Worm (Caenorhabditis elegans): ENCODE results near the gene C32D5.12.

C32D5.12 gene

DNA sequence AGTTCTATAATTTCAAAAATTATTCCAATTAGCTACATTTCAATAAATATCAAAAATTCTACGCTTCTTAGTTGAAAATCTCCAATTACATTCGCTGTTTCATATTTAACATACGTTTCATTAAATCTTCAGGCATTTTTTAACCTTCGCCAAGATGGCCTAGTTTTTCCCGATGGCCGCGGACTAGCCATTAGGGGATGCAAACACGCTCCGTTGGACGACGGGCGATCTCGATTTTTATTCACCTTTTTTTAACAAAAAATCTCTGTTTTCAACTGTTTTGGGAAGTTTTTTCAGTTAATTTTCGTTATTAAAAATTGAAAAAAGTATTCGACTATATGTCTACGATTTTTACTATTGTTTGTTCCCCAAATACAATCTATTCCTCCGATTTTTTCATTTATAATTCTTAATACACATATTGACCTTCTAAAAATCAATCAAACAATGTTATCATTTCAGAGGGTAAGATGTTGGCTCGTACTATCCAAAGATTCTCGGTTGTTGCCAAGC, 24.4 kb upstream of the C32D5.12 start, which contains the start of gene F58F12.1:
Gene F58F12.1, plus strand, starts transcription at position 463 of the 513 bp plus-strand sequence.
- no peak for TF ChIP-seq B0310.2 (tag; optimal IDR thresholded peaks at IDR 0.05)
- no peak for TF ChIP-seq flt-1 (GFP tag; IDR thresholded peaks at IDR 0.05)
- TF ChIP-seq scrt-1 (GFP tag; IDR thresholded peaks at IDR 0.05): no peak
- no peak for TF ChIP-seq ets-7 (tag; optimal IDR thresholded peaks at IDR 0.05)
- TF ChIP-seq F13C5.2 (tag; optimal IDR thresholded peaks at IDR 0.05): peak; percentile 52
- no peak for TF ChIP-seq tbx-11 (GFP tag; IDR thresholded peaks at IDR 0.05)
- TF ChIP-seq tbx-37 (GFP tag; conservative IDR thresholded peaks at IDR 0.05): peak; percentile 38; the same call in 1 of the 2 replicates

DNA sequence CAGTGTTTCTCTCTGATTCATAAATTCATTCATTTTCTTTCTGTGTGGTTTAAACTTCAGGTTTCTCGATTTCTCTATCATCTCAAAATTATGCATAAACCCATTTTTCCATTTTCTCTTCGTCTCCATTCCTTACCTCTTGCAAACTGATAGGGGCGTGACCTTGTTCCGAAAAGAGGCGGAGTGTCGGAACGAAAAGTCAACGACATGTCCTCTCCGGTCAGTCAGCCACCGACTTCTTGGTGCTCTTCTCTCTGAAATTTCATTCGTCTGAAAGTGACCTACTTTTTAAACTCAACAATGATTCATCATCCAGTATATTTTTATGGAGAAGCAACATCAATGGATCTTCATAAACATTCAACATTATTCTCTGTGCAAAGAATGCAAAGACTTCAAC, 22.1 kb upstream of the C32D5.12 start, which contains the start of gene F58F12.12:
Gene F58F12.12, plus strand, starts transcription at position 301 of the 400 bp plus-strand sequence.
- TF ChIP-seq tbx-37 (GFP tag; conservative IDR thresholded peaks at IDR 0.05) (no peak), hmbx-1 (tag; optimal IDR thresholded peaks at IDR 0.05) (no peak), pes-1 (GFP tag; IDR thresholded peaks at IDR 0.05) (no peak), scrt-1 (GFP tag; IDR thresholded peaks at IDR 0.05) (no peak), F13C5.2 (tag; optimal IDR thresholded peaks at IDR 0.05) (no peak), B0310.2 (tag; optimal IDR thresholded peaks at IDR 0.05) (no peak), tbx-11 (GFP tag; IDR thresholded peaks at IDR 0.05) (no peak), tra-4 (tag; optimal IDR thresholded peaks at IDR 0.05) (no peak), ceh-13 (GFP tag; optimal IDR thresholded peaks at IDR 0.05) (no peak), flt-1 (GFP tag; IDR thresholded peaks at IDR 0.05) (no peak)

DNA sequence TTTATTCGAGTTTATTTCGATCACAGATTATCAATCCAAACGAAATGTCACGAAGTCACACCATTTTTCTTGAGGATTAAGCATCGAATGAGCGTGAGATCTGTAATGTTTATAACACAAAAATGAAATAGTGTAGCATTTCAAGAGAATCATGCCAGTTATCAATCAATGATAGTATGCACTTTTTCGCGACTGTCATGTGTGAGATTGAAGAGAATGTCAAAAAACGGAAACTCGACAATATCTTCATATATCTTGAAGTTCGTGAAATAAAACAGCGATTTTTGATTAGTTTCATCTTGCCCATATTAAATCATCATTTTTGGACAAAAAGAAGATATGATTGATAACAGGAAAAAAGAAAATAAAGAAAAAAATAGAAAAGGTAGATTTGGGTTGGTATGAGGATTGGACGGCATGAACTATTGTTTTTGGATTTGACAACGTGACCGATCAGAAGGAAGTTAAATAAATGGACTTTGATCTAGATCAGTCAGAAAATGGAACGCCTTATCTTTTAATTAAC, 20.3 kb upstream of the C32D5.12 start:
- no peak for TF ChIP-seq tbx-37 (GFP tag; conservative IDR thresholded peaks at IDR 0.05)
- no peak for TF ChIP-seq hnd-1 (tag; optimal IDR thresholded peaks at IDR 0.05)
- no peak for TF ChIP-seq aly-1 (tag; optimal IDR thresholded peaks at IDR 0.05)
- TF ChIP-seq ceh-13 (GFP tag; optimal IDR thresholded peaks at IDR 0.05): no peak
- no peak for TF ChIP-seq scrt-1 (GFP tag; IDR thresholded peaks at IDR 0.05)

DNA sequence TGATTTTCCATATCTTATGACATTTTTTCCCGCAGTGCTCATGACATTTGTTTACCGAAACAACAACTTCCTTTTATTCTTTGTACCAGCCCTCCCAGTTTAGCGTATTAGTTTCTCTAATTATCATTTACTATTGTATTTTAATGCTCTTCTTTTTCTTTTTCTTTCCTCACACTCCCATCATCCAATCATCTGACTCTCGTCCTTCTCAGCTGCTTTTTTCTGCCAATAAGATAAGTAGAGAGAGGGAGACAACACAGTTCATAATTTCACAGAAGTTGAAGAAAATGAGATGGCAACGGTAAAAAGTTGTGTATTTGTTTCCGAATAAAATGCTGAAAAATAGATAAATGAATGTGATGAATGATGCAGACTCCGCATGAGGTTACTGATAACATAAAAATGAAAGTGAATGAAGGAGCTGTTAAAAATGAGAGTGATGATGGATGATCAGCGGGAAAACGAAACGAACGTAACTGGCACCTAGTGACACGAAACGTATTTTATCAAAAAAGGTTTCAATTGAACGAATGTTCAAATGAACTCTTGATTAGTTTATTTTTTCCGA, 18.7 kb upstream of the C32D5.12 start:
- TF ChIP-seq tra-4 (tag; optimal IDR thresholded peaks at IDR 0.05): no peak
- no peak for TF ChIP-seq ama-1 (optimal IDR thresholded peaks at IDR 0.05)

DNA sequence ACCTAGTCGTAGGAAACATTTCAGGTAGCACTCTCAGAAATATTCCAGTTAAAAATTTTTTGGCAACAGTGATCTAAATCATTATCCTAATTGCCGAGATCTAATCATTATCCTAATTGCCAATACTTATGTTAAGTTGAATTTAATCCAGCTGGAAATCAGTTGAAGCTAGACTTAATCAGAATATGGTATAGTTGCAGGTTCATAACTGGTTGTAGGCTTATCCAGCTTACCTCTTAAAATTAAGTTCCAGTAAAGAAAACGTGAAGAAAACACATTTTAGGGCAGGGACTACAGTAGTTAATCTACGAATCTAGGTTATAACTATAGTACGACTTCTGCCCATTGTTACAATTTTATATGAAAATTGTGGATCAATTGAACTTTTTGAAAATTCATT, 17.9 kb upstream of the C32D5.12 start:
- no peak for TF ChIP-seq hmbx-1 (tag; optimal IDR thresholded peaks at IDR 0.05)
- TF ChIP-seq ceh-13 (GFP tag; optimal IDR thresholded peaks at IDR 0.05): no peak
- TF ChIP-seq tra-4 (tag; optimal IDR thresholded peaks at IDR 0.05): no peak
- no peak for TF ChIP-seq tbx-11 (GFP tag; IDR thresholded peaks at IDR 0.05)
- no peak for TF ChIP-seq hmg-4 (GFP tag; optimal IDR thresholded peaks at IDR 0.05)
- TF ChIP-seq ets-7 (tag; optimal IDR thresholded peaks at IDR 0.05): no peak
- no peak for TF ChIP-seq sea-1 (GFP tag; conservative IDR thresholded peaks at IDR 0.05)
- no peak for TF ChIP-seq F13C5.2 (tag; optimal IDR thresholded peaks at IDR 0.05)
- TF ChIP-seq aly-1 (tag; optimal IDR thresholded peaks at IDR 0.05): no peak
- no peak for TF ChIP-seq ceh-36 (tag; optimal IDR thresholded peaks at IDR 0.05)
- TF ChIP-seq tbx-37 (GFP tag; conservative IDR thresholded peaks at IDR 0.05): no peak
- TF ChIP-seq B0310.2 (tag; optimal IDR thresholded peaks at IDR 0.05): no peak
- TF ChIP-seq flt-1 (GFP tag; IDR thresholded peaks at IDR 0.05): no peak
- TF ChIP-seq pes-1 (GFP tag; IDR thresholded peaks at IDR 0.05): no peak
- TF ChIP-seq ama-1 (optimal IDR thresholded peaks at IDR 0.05): no peak

DNA sequence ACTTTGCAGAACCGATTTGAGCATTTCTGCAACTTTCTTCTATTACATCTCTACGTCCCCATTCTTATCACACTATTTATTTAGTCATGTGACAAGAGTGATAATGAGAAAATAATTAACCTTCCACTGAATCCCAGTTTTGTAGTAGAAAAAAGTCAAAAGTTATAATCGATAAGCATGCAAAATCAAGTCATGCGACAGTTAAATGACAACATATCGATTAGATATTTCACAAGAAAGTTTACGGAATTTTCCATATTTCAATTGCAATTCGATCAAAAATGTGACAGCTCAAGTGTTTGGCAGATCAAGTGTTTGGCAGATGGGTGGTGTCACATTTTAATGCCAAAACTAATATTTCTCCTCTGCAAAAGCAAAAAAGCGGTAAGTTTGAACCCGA, 15.8 kb upstream of the C32D5.12 start:
- TF ChIP-seq aly-1 (tag; optimal IDR thresholded peaks at IDR 0.05) (no peak), tbx-37 (GFP tag; conservative IDR thresholded peaks at IDR 0.05) (no peak), sea-1 (GFP tag; conservative IDR thresholded peaks at IDR 0.05) (no peak), ceh-13 (GFP tag; optimal IDR thresholded peaks at IDR 0.05) (no peak), tbx-11 (GFP tag; IDR thresholded peaks at IDR 0.05) (no peak), F13C5.2 (tag; optimal IDR thresholded peaks at IDR 0.05) (no peak), ceh-36 (tag; optimal IDR thresholded peaks at IDR 0.05) (no peak), hmbx-1 (tag; optimal IDR thresholded peaks at IDR 0.05) (no peak), ama-1 (optimal IDR thresholded peaks at IDR 0.05) (no peak), ets-7 (tag; optimal IDR thresholded peaks at IDR 0.05) (no peak), flt-1 (GFP tag; IDR thresholded peaks at IDR 0.05) (no peak), pes-1 (GFP tag; IDR thresholded peaks at IDR 0.05) (no peak), scrt-1 (GFP tag; IDR thresholded peaks at IDR 0.05) (no peak), B0310.2 (tag; optimal IDR thresholded peaks at IDR 0.05) (no peak), tra-4 (tag; optimal IDR thresholded peaks at IDR 0.05) (no peak), hnd-1 (tag; optimal IDR thresholded peaks at IDR 0.05) (no peak), hmg-4 (GFP tag; optimal IDR thresholded peaks at IDR 0.05) (no peak)

DNA sequence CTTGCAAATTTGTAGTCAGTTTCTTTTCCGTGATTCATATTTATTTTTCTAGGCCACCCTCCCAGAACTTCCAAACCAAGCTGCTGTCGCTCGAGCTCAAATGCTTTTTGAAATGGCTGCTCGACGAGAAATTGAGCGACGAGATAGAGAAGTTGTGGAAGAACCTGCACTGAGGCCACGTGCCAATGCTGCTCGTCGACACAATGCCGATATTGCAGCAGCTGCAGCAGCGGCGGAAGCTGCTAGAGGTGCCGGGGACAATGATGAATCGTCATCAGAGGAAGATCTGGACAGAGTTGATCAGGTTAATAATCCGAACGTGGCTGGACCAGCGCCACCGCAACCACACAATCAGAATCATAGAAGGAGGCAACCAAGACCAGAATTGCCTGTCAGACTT, 14.6 kb upstream of the C32D5.12 start:
- no peak for TF ChIP-seq ceh-36 (tag; optimal IDR thresholded peaks at IDR 0.05)
- no peak for TF ChIP-seq B0310.2 (tag; optimal IDR thresholded peaks at IDR 0.05)
- no peak for TF ChIP-seq ama-1 (optimal IDR thresholded peaks at IDR 0.05)
- no peak for TF ChIP-seq hmbx-1 (tag; optimal IDR thresholded peaks at IDR 0.05)
- no peak for TF ChIP-seq tbx-11 (GFP tag; IDR thresholded peaks at IDR 0.05)
- TF ChIP-seq ets-7 (tag; optimal IDR thresholded peaks at IDR 0.05): no peak
- no peak for TF ChIP-seq tra-4 (tag; optimal IDR thresholded peaks at IDR 0.05)
- no peak for TF ChIP-seq aly-1 (tag; optimal IDR thresholded peaks at IDR 0.05)
- no peak for TF ChIP-seq sea-1 (GFP tag; conservative IDR thresholded peaks at IDR 0.05)
- no peak for TF ChIP-seq hnd-1 (tag; optimal IDR thresholded peaks at IDR 0.05)
- no peak for TF ChIP-seq F13C5.2 (tag; optimal IDR thresholded peaks at IDR 0.05)
- TF ChIP-seq hmg-4 (GFP tag; optimal IDR thresholded peaks at IDR 0.05): no peak
- no peak for TF ChIP-seq flt-1 (GFP tag; IDR thresholded peaks at IDR 0.05)
- TF ChIP-seq pes-1 (GFP tag; IDR thresholded peaks at IDR 0.05): no peak

DNA sequence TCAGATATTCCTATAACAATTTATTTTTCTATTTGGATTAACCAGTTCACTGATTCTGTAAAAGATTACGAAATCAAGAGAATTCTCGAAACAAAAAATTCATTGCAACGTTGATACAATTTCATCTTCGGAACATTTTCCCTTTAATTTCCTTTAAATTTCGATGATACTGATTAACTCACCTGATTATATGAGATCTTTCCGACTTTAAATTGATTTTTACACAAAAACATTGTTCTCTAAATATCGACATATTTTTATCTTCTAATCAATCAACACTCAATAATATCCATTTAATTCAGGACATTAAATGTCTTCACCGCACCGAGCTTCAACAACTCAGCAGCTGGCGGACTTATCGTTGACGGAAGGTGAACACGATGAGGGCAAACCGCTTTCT, 12.2 kb upstream of the C32D5.12 start, which contains the start of gene lin-23:
Gene lin-23, plus strand, starts transcription at position 301 of the 400 bp plus-strand sequence.
- no peak for TF ChIP-seq aly-1 (tag; optimal IDR thresholded peaks at IDR 0.05)
- TF ChIP-seq scrt-1 (GFP tag; IDR thresholded peaks at IDR 0.05): no peak
- no peak for TF ChIP-seq flt-1 (GFP tag; IDR thresholded peaks at IDR 0.05)
- TF ChIP-seq ets-7 (tag; optimal IDR thresholded peaks at IDR 0.05): no peak
- no peak for TF ChIP-seq sea-1 (GFP tag; conservative IDR thresholded peaks at IDR 0.05)
- no peak for TF ChIP-seq ceh-13 (GFP tag; optimal IDR thresholded peaks at IDR 0.05)
- no peak for TF ChIP-seq pes-1 (GFP tag; IDR thresholded peaks at IDR 0.05)
- no peak for TF ChIP-seq ama-1 (optimal IDR thresholded peaks at IDR 0.05)
